Fruit fly (Drosophila melanogaster) whole organism, embryonic: Measurements from ENCODE around the gene CG14362.

Source experiments
- Asciz ChIP-seq: fragments of 200-800 bp; sonication (Bioruptor generic); optimal IDR thresholded peaks from 2 replicates; lab custom pipeline; 2017; ENCODE audit warnings: missing biosample characterization, mild to moderate bottlenecking, missing genetic modification characterization, missing genetic modification reagents
- Atf-2 ChIP-seq: fragments of 200-800 bp; sonication (Bioruptor generic); optimal IDR thresholded peaks from 2 replicates; lab custom pipeline; 2016; ENCODE audit warnings: missing biosample characterization, missing genetic modification characterization
- Atf6 ChIP-seq: fragments of 200-800 bp; sonication (Bioruptor generic); IDR thresholded peaks from 2 replicates; pipeline ENCODE4 v1.3.6; 2022; ENCODE audit warnings: missing biosample characterization, missing genetic modification characterization
- Blimp-1 ChIP-seq: fragments of 200-800 bp; sonication (Bioruptor generic); optimal IDR thresholded peaks from 3 replicates; lab custom pipeline; 2018; ENCODE audit warnings: missing biosample characterization, missing genetic modification characterization, mild to moderate bottlenecking, moderate library complexity, missing genetic modification reagents
- BtbVII ChIP-seq: fragments of 200-800 bp; sonication (Bioruptor generic); optimal IDR thresholded peaks from 3 replicates; lab custom pipeline; 2017; ENCODE audit warnings: missing biosample characterization, mild to moderate bottlenecking, missing genetic modification characterization
- C15 ChIP-seq: fragments of 200-800 bp; sonication (Bioruptor generic); IDR thresholded peaks from 3 replicates; pipeline ENCODE4 v1.3.6; 2022; ENCODE audit warnings: missing biosample characterization, missing genetic modification characterization
- CG10979 ChIP-seq: fragments of 200-800 bp; sonication (Bioruptor generic); optimal IDR thresholded peaks from 2 replicates; lab custom pipeline; 2018; ENCODE audit warnings: missing biosample characterization, mild to moderate bottlenecking, missing genetic modification characterization, moderate library complexity
- CG11456 ChIP-seq: fragments of 200-800 bp; sonication (Bioruptor generic); IDR thresholded peaks from 3 replicates; pipeline ENCODE4 v1.3.6; 2022; ENCODE audit warnings: missing biosample characterization, missing genetic modification characterization
- CG14014 ChIP-seq: fragments of 200-800 bp; sonication (Bioruptor generic); IDR thresholded peaks from 2 replicates; pipeline ENCODE4 v1.3.6; 2022; ENCODE audit warnings: missing biosample characterization, missing genetic modification characterization
- CG1603 ChIP-seq: fragments of 200-800 bp; sonication (Bioruptor generic); optimal IDR thresholded peaks from 2 replicates; lab custom pipeline; 2019; ENCODE audit warnings: missing biosample characterization, mild to moderate bottlenecking, missing genetic modification characterization, moderate library complexity
- CG16779 ChIP-seq: fragments of 200-800 bp; sonication (Bioruptor generic); IDR thresholded peaks from 2 replicates; pipeline ENCODE4 v1.3.6; 2022; ENCODE audit warnings: missing biosample characterization, missing genetic modification characterization
- CG17328 ChIP-seq: fragments of 200-800 bp; sonication (Bioruptor generic); IDR thresholded peaks from 2 replicates; pipeline ENCODE4 v1.3.6; 2022; ENCODE audit warnings: missing biosample characterization, missing genetic modification characterization
- CG17385 ChIP-seq: fragments of 200-800 bp; sonication (Bioruptor generic); optimal IDR thresholded peaks from 3 replicates; lab custom pipeline; 2018; ENCODE audit warnings: missing biosample characterization, mild to moderate bottlenecking, missing genetic modification characterization
- CG32532 ChIP-seq: fragments of 200-800 bp; sonication (Bioruptor generic); IDR thresholded peaks from 2 replicates; pipeline ENCODE4 v1.3.6; 2022; ENCODE audit warnings: missing biosample characterization, missing genetic modification characterization
- CG34422 ChIP-seq: fragments of 200-800 bp; sonication (Bioruptor generic); IDR thresholded peaks from 3 replicates; pipeline ENCODE4 v1.3.6; 2022; ENCODE audit warnings: missing biosample characterization, missing genetic modification characterization
- CG4707 ChIP-seq: fragments of 200-800 bp; sonication (Bioruptor generic); optimal IDR thresholded peaks from 2 replicates; lab custom pipeline; 2018; ENCODE audit warnings: missing biosample characterization, mild to moderate bottlenecking, missing genetic modification characterization, moderate library complexity
- CG6765 ChIP-seq: fragments of 200-800 bp; sonication (Bioruptor generic); optimal IDR thresholded peaks from 3 replicates; lab custom pipeline; 2017; ENCODE audit warnings: missing biosample characterization, mild to moderate bottlenecking, missing genetic modification characterization
- CG7745 ChIP-seq: fragments of 200-800 bp; sonication (Bioruptor generic); optimal IDR thresholded peaks from 2 replicates; lab custom pipeline; 2018; ENCODE audit warnings: missing biosample characterization, mild to moderate bottlenecking, missing genetic modification characterization, moderate library complexity
- CG8765 ChIP-seq: fragments of 200-800 bp; sonication (Bioruptor generic); IDR thresholded peaks from 2 replicates; pipeline ENCODE4 v1.3.6; 2022; ENCODE audit warnings: missing biosample characterization, missing genetic modification characterization
- CG9437 ChIP-seq: fragments of 200-800 bp; sonication (Bioruptor generic); optimal IDR thresholded peaks from 2 replicates; lab custom pipeline; 2018; ENCODE audit warnings: missing biosample characterization, mild to moderate bottlenecking, missing genetic modification characterization
- CG9932 ChIP-seq: fragments of 200-800 bp; sonication (Bioruptor generic); IDR thresholded peaks from 2 replicates; pipeline ENCODE4 v1.3.6; 2022; ENCODE audit warnings: missing biosample characterization, missing genetic modification characterization
- Dp ChIP-seq: fragments of 200-800 bp; sonication (Bioruptor generic); optimal IDR thresholded peaks from 2 replicates; lab custom pipeline; 2018; ENCODE audit warnings: missing biosample characterization, mild to moderate bottlenecking, missing genetic modification characterization, moderate library complexity
- Drgx ChIP-seq: fragments of 200-800 bp; sonication (Bioruptor generic); IDR thresholded peaks from 2 replicates; pipeline ENCODE4 v1.3.6; 2022; ENCODE audit warnings: missing biosample characterization, missing genetic modification characterization
- Ets65A ChIP-seq: fragments of 200-800 bp; sonication (Bioruptor generic); peaks from one replicate; lab custom pipeline; 2016; ENCODE audit warnings: missing biosample characterization, missing genetic modification characterization
- HmgZ ChIP-seq: fragments of 200-800 bp; sonication (Bioruptor generic); optimal IDR thresholded peaks from 2 replicates; lab custom pipeline; 2018; ENCODE audit warnings: missing biosample characterization, mild to moderate bottlenecking, missing genetic modification characterization
- Med ChIP-seq: fragments of 200-800 bp; sonication (Bioruptor generic); peaks from one replicate; lab custom pipeline; 2016; ENCODE audit warnings: missing biosample characterization, missing genetic modification characterization, mild to moderate bottlenecking, inconsistent platforms, moderate library complexity
- Mrtf ChIP-seq: fragments of 200-800 bp; sonication (Bioruptor generic); IDR thresholded peaks from 3 replicates; pipeline ENCODE4 v1.3.6; 2022; ENCODE audit warnings: missing biosample characterization, missing genetic modification characterization
- Side ChIP-seq: fragments of 200-800 bp; sonication (Bioruptor generic); optimal IDR thresholded peaks from 2 replicates; lab custom pipeline; 2016; ENCODE audit warnings: missing biosample characterization, missing genetic modification characterization
- cas ChIP-seq: fragments of 200-800 bp; sonication (Bioruptor generic); IDR thresholded peaks from 2 replicates; pipeline ENCODE4 v1.3.6; 2022; ENCODE audit warnings: missing biosample characterization, missing genetic modification characterization
- chinmo ChIP-seq: fragments of 200-800 bp; sonication (Bioruptor generic); IDR thresholded peaks from 4 replicates; pipeline ENCODE4 v1.3.6; 2022; ENCODE audit warnings: missing biosample characterization, missing genetic modification characterization; ENCODE audit not compliant: partially characterized antibody
- da ChIP-seq: fragments of 200-800 bp; sonication (Bioruptor generic); optimal IDR thresholded peaks from 2 replicates; lab custom pipeline; 2016; ENCODE audit warnings: missing biosample characterization, missing genetic modification characterization
- dmrt11E ChIP-seq: fragments of 200-800 bp; sonication (Bioruptor generic); optimal IDR thresholded peaks from 3 replicates; lab custom pipeline; 2018; ENCODE audit warnings: missing biosample characterization, mild to moderate bottlenecking, missing genetic modification characterization, moderate library complexity
- exex ChIP-seq: fragments of 200-800 bp; sonication (Bioruptor generic); optimal IDR thresholded peaks from 4 replicates; lab custom pipeline; 2018; ENCODE audit warnings: missing biosample characterization, mild to moderate bottlenecking, missing genetic modification characterization, moderate library complexity
- gem ChIP-seq: fragments of 200-800 bp; sonication (Bioruptor generic); optimal IDR thresholded peaks from 2 replicates; lab custom pipeline; 2019; ENCODE audit warnings: missing biosample characterization, mild to moderate bottlenecking, missing genetic modification characterization, moderate library complexity
- hkb ChIP-seq, 2 experiments: fragments of 200-800 bp in 1 of 2; fragments of >200 bp in 1 of 2; sonication (Bioruptor generic) in 1 of 2; IDR thresholded peaks in 1 of 2; optimal IDR thresholded peaks in 1 of 2; 2 replicates each; pipeline versions ENCODE4 v1.3.6 to Lab custom; 2017 to 2022; ENCODE audit warnings: missing biosample characterization in 1 of 2, missing genetic modification characterization in 1 of 2
- insv ChIP-seq, 2 experiments: fragments of 200-800 bp; sonication (Bioruptor generic); optimal IDR thresholded peaks; 3 replicates each; lab custom pipeline; 2016 to 2018; ENCODE audit warnings: missing biosample characterization in 2 of 2, missing genetic modification characterization in 2 of 2
- lbe ChIP-seq: fragments of 200-800 bp; sonication (Bioruptor generic); optimal IDR thresholded peaks from 2 replicates; lab custom pipeline; 2016; ENCODE audit warnings: missing biosample characterization, mild to moderate bottlenecking, missing genetic modification characterization
- phol ChIP-seq: fragments of 200-800 bp; sonication (Bioruptor generic); optimal IDR thresholded peaks from 3 replicates; lab custom pipeline; 2018; ENCODE audit warnings: missing biosample characterization, mild to moderate bottlenecking, missing genetic modification characterization, moderate library complexity
- pnt ChIP-seq: fragments of 200-800 bp; sonication (Bioruptor generic); optimal IDR thresholded peaks from 3 replicates; lab custom pipeline; 2016; ENCODE audit warnings: missing biosample characterization, missing genetic modification characterization
- prd ChIP-seq, 3 experiments: fragments of >200 bp in 2 of 3; fragments of 200-800 bp in 1 of 3; sonication (Bioruptor generic) in 1 of 3; optimal IDR thresholded peaks in 2 of 3; IDR thresholded peaks in 1 of 3; 2 replicates in 2 of 3; 3 replicates in 1 of 3; pipeline versions ENCODE4 v1.3.6 to Lab custom; 2017 to 2022; ENCODE audit warnings: missing biosample characterization in 1 of 3, missing genetic modification characterization in 1 of 3
- row ChIP-seq: fragments of 200-800 bp; sonication (Bioruptor generic); IDR thresholded peaks from 3 replicates; pipeline ENCODE4 v1.3.6; 2022; ENCODE audit warnings: missing biosample characterization, missing genetic modification characterization
- scrt ChIP-seq: fragments of 200-800 bp; sonication (Bioruptor generic); optimal IDR thresholded peaks from 2 replicates; lab custom pipeline; 2018; ENCODE audit warnings: missing biosample characterization, mild to moderate bottlenecking, missing genetic modification characterization, moderate library complexity
- sim ChIP-seq: fragments of 200-800 bp; sonication (Bioruptor generic); IDR thresholded peaks from 2 replicates; pipeline ENCODE4 v1.3.6; 2022; ENCODE audit warnings: missing biosample characterization, missing genetic modification characterization
- sr ChIP-seq: fragments of 200-800 bp; sonication (Bioruptor generic); IDR thresholded peaks from 3 replicates; pipeline ENCODE4 v1.3.6; 2022; ENCODE audit warnings: missing biosample characterization, missing genetic modification characterization
- stc ChIP-seq: fragments of 200-800 bp; sonication (Bioruptor generic); IDR thresholded peaks from 2 replicates; pipeline ENCODE4 v1.3.6; 2022; ENCODE audit warnings: missing biosample characterization, missing genetic modification characterization
- tgo ChIP-seq: fragments of 200-800 bp; sonication (Bioruptor generic); IDR thresholded peaks from 3 replicates; pipeline ENCODE4 v1.3.6; 2022; ENCODE audit warnings: missing biosample characterization, missing genetic modification characterization
- trh ChIP-seq: fragments of 200-800 bp; sonication (Bioruptor generic); optimal IDR thresholded peaks from 2 replicates; lab custom pipeline; 2016; ENCODE audit warnings: missing biosample characterization, missing genetic modification characterization
- unc-4 ChIP-seq: fragments of 200-800 bp; sonication (Bioruptor generic); IDR thresholded peaks from 2 replicates; pipeline ENCODE4 v1.3.6; 2022; ENCODE audit warnings: missing biosample characterization, missing genetic modification characterization; ENCODE audit not compliant: partially characterized antibody
- unpg ChIP-seq: fragments of 200-800 bp; sonication (Bioruptor generic); optimal IDR thresholded peaks from 3 replicates; lab custom pipeline; 2018; ENCODE audit warnings: missing biosample characterization, mild to moderate bottlenecking, missing genetic modification characterization, moderate library complexity

CG14362 gene

dm6 chr3R:13843611-13844010, 11.6 kb downstream of the CG14362 start (continued):
- TF ChIP-seq cas (GFP tag; lab: Robert Waterston, UW), result no peak
- TF ChIP-seq hkb (optimal IDR thresholded peaks at IDR 0.05; lab: Kevin White, UChicago), result no peak
- no peak for TF ChIP-seq hkb (GFP tag; IDR thresholded peaks at IDR 0.05; lab: Robert Waterston, UW)
- no peak for TF ChIP-seq CG11456 (GFP tag; lab: Robert Waterston, UW)
- no peak for TF ChIP-seq Dp
- no peak for TF ChIP-seq unc-4 (GFP tag; lab: Robert Waterston, UW)
- no peak for TF ChIP-seq BtbVII (GFP tag; lab: Kevin White, UChicago)
- peak; percentile 34 for TF ChIP-seq lbe (GFP tag; lab: Kevin White, UChicago)
- no peak for TF ChIP-seq Mrtf (GFP tag; lab: Robert Waterston, UW)
- no peak for TF ChIP-seq scrt
- no peak for TF ChIP-seq Asciz (GFP tag; lab: Kevin White, UChicago)
- TF ChIP-seq pnt (GFP tag; lab: Kevin White, UChicago), result no peak
- TF ChIP-seq CG32532 (GFP tag; lab: Robert Waterston, UW), result no peak
- TF ChIP-seq CG14014, result no peak
- TF ChIP-seq sim (GFP tag; lab: Robert Waterston, UW), result no peak
- no peak for TF ChIP-seq stc (GFP tag; lab: Robert Waterston, UW)
- TF ChIP-seq trh (GFP tag; lab: Kevin White, UChicago), result no peak
- no peak for TF ChIP-seq Atf-2 (GFP tag; lab: Kevin White, UChicago)
- peak; percentile 32 for TF ChIP-seq CG10979 (tag; lab: Kevin White, UChicago)
- no peak for TF ChIP-seq CG9437 (GFP tag; lab: Kevin White, UChicago)
- TF ChIP-seq CG6765, result no peak
- no peak for TF ChIP-seq unpg (GFP tag; lab: Kevin White, UChicago)
- TF ChIP-seq CG16779 (GFP tag; lab: Robert Waterston, UW), result no peak
- no peak for TF ChIP-seq CG7745
- TF ChIP-seq prd (optimal IDR thresholded peaks at IDR 0.05; lab: Kevin White, UChicago), result no peak
- TF ChIP-seq prd (GFP tag; IDR thresholded peaks at IDR 0.05; lab: Robert Waterston, UW), result 0 out of 3 replicates have a peak, but pooled peaks have one; percentile 15
- TF ChIP-seq CG4707 (GFP tag; lab: Kevin White, UChicago), result no peak
- no peak for TF ChIP-seq CG17385 (GFP tag; lab: Kevin White, UChicago)
- no peak for TF ChIP-seq exex
- peak; percentile 15 for TF ChIP-seq Blimp-1 (GFP tag; lab: Kevin White, UChicago)
- TF ChIP-seq sr (GFP tag; lab: Robert Waterston, UW), result no peak
- TF ChIP-seq HmgZ, result no peak
- TF ChIP-seq C15 (GFP tag; lab: Robert Waterston, UW), result no peak
- no peak for TF ChIP-seq Side
- no peak for TF ChIP-seq phol (tag; lab: Kevin White, UChicago)
- no peak for TF ChIP-seq CG1603 (tag; lab: Kevin White, UChicago)

dm6 chr3R:13842532-13842931, 12.7 kb downstream of the CG14362 start:
- no peak for TF ChIP-seq da (GFP tag; lab: Kevin White, UChicago)
- TF ChIP-seq Ets65A (GFP tag; lab: Kevin White, UChicago), result peak; percentile 46
- TF ChIP-seq CG34422, result no peak
- peak in 1 of 2 experiments; percentile 91 for TF ChIP-seq insv (GFP tag; optimal IDR thresholded peaks at IDR 0.05; lab: Kevin White, UChicago)

dm6 chr3R:13840956-13841355, 14.3 kb downstream of the CG14362 start:
- TF ChIP-seq Drgx (GFP tag; lab: Robert Waterston, UW) (0 out of 2 replicates have a peak, but pooled peaks have one; percentile 8), tgo (GFP tag; lab: Robert Waterston, UW) (0 out of 3 replicates have a peak, but pooled peaks have one; percentile 14), Atf6 (GFP tag; lab: Robert Waterston, UW) (no peak), dmrt11E (peak; percentile 15), chinmo (GFP tag; lab: Robert Waterston, UW) (no peak), prd (optimal IDR thresholded peaks at IDR 0.05; lab: Kevin White, UChicago) (no peak), prd (GFP tag; IDR thresholded peaks at IDR 0.05; lab: Robert Waterston, UW) (peak; percentile 61; the same call in 2 of the 3 replicates), gem (tag; lab: Kevin White, UChicago) (peak; percentile 5), CG17328 (0 out of 2 replicates have a peak, but pooled peaks have one; percentile 37), CG9932 (GFP tag; lab: Robert Waterston, UW) (no peak), lbe (GFP tag; lab: Kevin White, UChicago) (peak; percentile 15), Med (peak; percentile 18), CG8765 (0 out of 2 replicates have a peak, but pooled peaks have one; percentile 40), row (GFP tag; lab: Robert Waterston, UW) (peak; percentile 26; the same call in 1 of the 3 replicates)
